Worm (Caenorhabditis elegans): ENCODE measurements around the gene F53H8.3.

- TF ChIP-seq hsf-1 (GFP tag; IDR thresholded peaks at IDR 0.05), result no peak
- no peak for TF ChIP-seq Y53G8AR.9 (GFP tag; conservative IDR thresholded peaks at IDR 0.05)
- no peak for TF ChIP-seq nhr-90 (tag; optimal IDR thresholded peaks at IDR 0.05)
- TF ChIP-seq lin-35 (GFP tag; optimal IDR thresholded peaks at IDR 0.05), result no peak
- no peak for TF ChIP-seq lag-1 (GFP tag; IDR thresholded peaks at IDR 0.05)
These were observed 42.1 kb downstream of the F53H8.3 start, which contains the start of gene C44C1.1 for ce11 chrX:980252-981009.
